Worm (Caenorhabditis elegans): ENCODE data around the gene pho-10.

- TF ChIP-seq nhr-12 (tag; optimal IDR thresholded peaks at IDR 0.05) (no peak), egl-27 (tag; optimal IDR thresholded peaks at IDR 0.05) (no peak), crh-2 (tag; optimal IDR thresholded peaks at IDR 0.05) (no peak), ama-1 (optimal IDR thresholded peaks at IDR 0.05) (no peak), sma-9 (GFP tag; optimal IDR thresholded peaks at IDR 0.05) (no peak), sma-9 (tag; optimal IDR thresholded peaks at IDR 0.05) (no peak)
These were observed 34.2 kb downstream of the pho-10 start, which contains the start of gene algn-8 for ce11 chrII:9886216-9886615.

Measured in whole organism, L2 larva.